Worm (Caenorhabditis elegans) whole organism, young adult: ENCODE results near the gene tatn-1.

Experiments used
- B0019.2 ChIP-seq: fragments of 200-800 bp; sonication (Bioruptor generic); conservative IDR thresholded peaks from 2 replicates; pipeline ENCODE4 v1.3.6; 2022; ENCODE audit warnings: missing genetic modification reagents, missing genetic modification characterization, missing compliant biosample characterization
- B0261.1 ChIP-seq: sonication (generic microtip); optimal IDR thresholded peaks from 2 replicates; lab custom pipeline; 2016; ENCODE audit warnings: mild to moderate bottlenecking, missing genetic modification characterization, moderate library complexity, missing compliant biosample characterization
- C06A6.2 ChIP-seq: fragments of 200-800 bp; sonication (Bioruptor generic); conservative IDR thresholded peaks from 2 replicates; pipeline ENCODE4 v1.3.6; 2022; ENCODE audit warnings: missing genetic modification characterization, missing compliant biosample characterization
- C17E4.6 ChIP-seq: fragments of 200-800 bp; sonication (Bioruptor generic); IDR thresholded peaks from 2 replicates; pipeline ENCODE4 v1.3.6; 2022; ENCODE audit warnings: missing genetic modification reagents, missing genetic modification characterization, missing compliant biosample characterization
- D2030.7 ChIP-seq: fragments of 200-800 bp; sonication (Bioruptor generic); IDR thresholded peaks from 2 replicates; pipeline ENCODE4 v1.3.6; 2022; ENCODE audit warnings: missing genetic modification reagents, missing genetic modification characterization, missing compliant biosample characterization
- F22D6.2 ChIP-seq: sonication (generic microtip); optimal IDR thresholded peaks from 2 replicates; lab custom pipeline; 2016; ENCODE audit warnings: mild to moderate bottlenecking, missing genetic modification characterization, missing compliant biosample characterization
- F52B5.7 ChIP-seq: sonication (generic microtip); optimal IDR thresholded peaks from 2 replicates; lab custom pipeline; 2016; ENCODE audit warnings: mild to moderate bottlenecking, missing genetic modification characterization, missing compliant biosample characterization
- K11D2.4 ChIP-seq: fragments of 200-800 bp; sonication (Bioruptor generic); IDR thresholded peaks from 2 replicates; pipeline ENCODE4 v1.3.6; 2022; ENCODE audit warnings: missing genetic modification reagents, missing genetic modification characterization, missing compliant biosample characterization
- K12H6.12 ChIP-seq: fragments of 200-800 bp; sonication (Bioruptor generic); optimal IDR thresholded peaks from 2 replicates; lab custom pipeline; 2018; ENCODE audit warnings: mild to moderate bottlenecking, missing genetic modification characterization, missing compliant biosample characterization
- T26A5.8 ChIP-seq: sonication (generic microtip); optimal IDR thresholded peaks from 2 replicates; lab custom pipeline; 2016; ENCODE audit warnings: missing genetic modification characterization, missing compliant biosample characterization
- Y53G8AR.9 ChIP-seq: fragments of 200-800 bp; sonication (Bioruptor generic); conservative IDR thresholded peaks from 2 replicates; pipeline ENCODE4 v1.3.6; 2022; ENCODE audit warnings: missing genetic modification reagents, missing genetic modification characterization, missing compliant biosample characterization
- Y67H2A.10 ChIP-seq: fragments of 200-800 bp; sonication (Bioruptor generic); conservative IDR thresholded peaks from 2 replicates; pipeline ENCODE4 v1.3.6; 2022; ENCODE audit warnings: missing genetic modification reagents, missing genetic modification characterization, missing compliant biosample characterization
- akir-1 ChIP-seq: fragments of 200-800 bp; sonication (Bioruptor generic); optimal IDR thresholded peaks from 2 replicates; lab custom pipeline; 2018; ENCODE audit warnings: mild to moderate bottlenecking, missing genetic modification characterization, moderate library complexity, missing compliant biosample characterization
- aptf-2 ChIP-seq: fragments of 200-800 bp; sonication (Bioruptor generic); conservative IDR thresholded peaks from 2 replicates; pipeline ENCODE4 v1.3.6; 2022; ENCODE audit warnings: missing genetic modification reagents, missing genetic modification characterization, missing compliant biosample characterization
- atf-7 ChIP-seq: sonication (generic microtip); optimal IDR thresholded peaks from 2 replicates; lab custom pipeline; 2017; ENCODE audit warnings: mild to moderate bottlenecking, missing genetic modification characterization, missing compliant biosample characterization
- athp-1 ChIP-seq: sonication (generic microtip); optimal IDR thresholded peaks from 2 replicates; lab custom pipeline; 2017; ENCODE audit warnings: mild to moderate bottlenecking, missing genetic modification characterization, missing compliant biosample characterization
- bed-1 ChIP-seq: fragments of 200-800 bp; sonication (Bioruptor generic); IDR thresholded peaks from 2 replicates; pipeline ENCODE4 v1.3.6; 2022; ENCODE audit warnings: missing genetic modification reagents, missing genetic modification characterization, missing compliant biosample characterization
- bed-2 ChIP-seq: fragments of 200-800 bp; sonication (Bioruptor generic); IDR thresholded peaks from 2 replicates; pipeline ENCODE4 v1.3.6; 2022; ENCODE audit warnings: missing genetic modification reagents, missing genetic modification characterization, missing compliant biosample characterization
- cebp-2 ChIP-seq: fragments of 200-800 bp; sonication (Bioruptor generic); IDR thresholded peaks from 2 replicates; pipeline ENCODE4 v1.3.6; 2022; ENCODE audit warnings: missing genetic modification characterization, missing compliant biosample characterization
- ceh-40 ChIP-seq: fragments of 200-800 bp; sonication (Bioruptor generic); IDR thresholded peaks from 2 replicates; pipeline ENCODE4 v1.3.6; 2022; ENCODE audit warnings: missing genetic modification characterization, missing compliant biosample characterization
- chd-7 ChIP-seq: sonication (generic microtip); optimal IDR thresholded peaks from 2 replicates; lab custom pipeline; 2016; ENCODE audit warnings: mild to moderate bottlenecking, missing genetic modification characterization, moderate library complexity, missing compliant biosample characterization
- die-1 ChIP-seq: sonication (generic microtip); optimal IDR thresholded peaks from 2 replicates; lab custom pipeline; 2016; ENCODE audit warnings: missing genotype, mild to moderate bottlenecking, missing genetic modification characterization, missing compliant biosample characterization
- dox-1 ChIP-seq: fragments of 200-800 bp; sonication (Bioruptor generic); IDR thresholded peaks from 2 replicates; pipeline ENCODE4 v1.3.6; 2022; ENCODE audit warnings: missing genetic modification reagents, missing genetic modification characterization, missing compliant biosample characterization
- dpl-1 ChIP-seq: fragments of 150-350 bp; optimal IDR thresholded peaks from 2 replicates; lab custom pipeline; 2014; ENCODE audit warnings: missing biosample characterization, missing genetic modification reagents, missing genetic modification characterization
- efl-1 ChIP-seq: fragments of 150-350 bp; optimal IDR thresholded peaks from 2 replicates; lab custom pipeline; 2014; ENCODE audit warnings: missing biosample characterization, missing genetic modification reagents, missing genetic modification characterization
- egl-18 ChIP-seq: fragments of 200-800 bp; sonication (Bioruptor generic); IDR thresholded peaks from 2 replicates; pipeline ENCODE4 v1.3.6; 2022; ENCODE audit warnings: missing genetic modification reagents, missing genetic modification characterization, missing compliant biosample characterization
- egl-44 ChIP-seq: fragments of 200-800 bp; sonication (Bioruptor generic); IDR thresholded peaks from 2 replicates; pipeline ENCODE4 v1.3.6; 2022; ENCODE audit warnings: missing genetic modification reagents, missing genetic modification characterization, missing compliant biosample characterization
- fkh-3 ChIP-seq: sonication (generic microtip); optimal IDR thresholded peaks from 2 replicates; lab custom pipeline; 2016; ENCODE audit warnings: mild to moderate bottlenecking, missing genetic modification characterization, missing compliant biosample characterization
- hlh-12 ChIP-seq: sonication (generic microtip); optimal IDR thresholded peaks from 2 replicates; lab custom pipeline; 2016; ENCODE audit warnings: missing genetic modification characterization, missing compliant biosample characterization
- hmg-20 ChIP-seq: fragments of 200-800 bp; sonication (Bioruptor generic); IDR thresholded peaks from 2 replicates; pipeline ENCODE4 v1.3.6; 2022; ENCODE audit warnings: missing genetic modification reagents, missing genetic modification characterization, missing compliant biosample characterization
- hsf-1 ChIP-seq: fragments of 200-800 bp; sonication (Bioruptor generic); IDR thresholded peaks from 2 replicates; pipeline ENCODE4 v1.3.6; 2022; ENCODE audit warnings: missing genetic modification reagents, missing genetic modification characterization, missing compliant biosample characterization
- lin-26 ChIP-seq: fragments of 200-800 bp; sonication (Bioruptor generic); IDR thresholded peaks from 2 replicates; pipeline ENCODE4 v1.3.6; 2022; ENCODE audit warnings: missing genetic modification reagents, missing genetic modification characterization, missing compliant biosample characterization
- lin-40 ChIP-seq: sonication (generic microtip); optimal IDR thresholded peaks from 2 replicates; lab custom pipeline; 2016; ENCODE audit warnings: missing genetic modification characterization, mild to moderate bottlenecking, missing compliant biosample characterization, missing genotype, missing genetic modification reagents
- lin-54 ChIP-seq: fragments of 200-800 bp; sonication (Bioruptor generic); optimal IDR thresholded peaks from 2 replicates; lab custom pipeline; 2018; ENCODE audit warnings: mild to moderate bottlenecking, missing genetic modification characterization, missing compliant biosample characterization
- madf-10 ChIP-seq: sonication (generic microtip); optimal IDR thresholded peaks from 2 replicates; lab custom pipeline; 2016; ENCODE audit warnings: mild to moderate bottlenecking, missing genetic modification characterization, missing compliant biosample characterization
- madf-3 ChIP-seq: fragments of 200-800 bp; sonication (Bioruptor generic); IDR thresholded peaks from 2 replicates; pipeline ENCODE4 v1.3.6; 2022; ENCODE audit warnings: missing genetic modification reagents, missing genetic modification characterization, missing compliant biosample characterization
- madf-8 ChIP-seq: fragments of 200-800 bp; sonication (Bioruptor generic); conservative IDR thresholded peaks from 2 replicates; pipeline ENCODE4 v1.3.6; 2022; ENCODE audit warnings: missing genetic modification reagents, missing genetic modification characterization, missing compliant biosample characterization
- nhr-179 ChIP-seq: sonication (generic microtip); optimal IDR thresholded peaks from 2 replicates; lab custom pipeline; 2016; ENCODE audit warnings: mild to moderate bottlenecking, missing genetic modification characterization, missing compliant biosample characterization
- nhr-90 ChIP-seq: sonication (generic microtip); optimal IDR thresholded peaks from 2 replicates; lab custom pipeline; 2016; ENCODE audit warnings: missing genotype, mild to moderate bottlenecking, missing genetic modification characterization, missing compliant biosample characterization
- pha-4 ChIP-seq: fragments of 150-350 bp; sonication (generic microtip); optimal IDR thresholded peaks from 2 replicates; lab custom pipeline; 2014; ENCODE audit warnings: missing biosample characterization, missing genetic modification reagents, missing genetic modification characterization
- snpc-1.1 ChIP-seq: sonication (generic microtip); optimal IDR thresholded peaks from 2 replicates; lab custom pipeline; 2017; ENCODE audit warnings: missing genetic modification characterization, mild to moderate bottlenecking, missing compliant biosample characterization, antibody characterized with exemption, moderate library complexity, missing genotype, missing genetic modification reagents; ENCODE audit not compliant: insufficient read depth
- snpc-1.3 ChIP-seq: sonication (generic microtip); optimal IDR thresholded peaks from 2 replicates; lab custom pipeline; 2017; ENCODE audit warnings: missing genetic modification characterization, mild to moderate bottlenecking, missing compliant biosample characterization, antibody characterized with exemption, moderate library complexity, missing genotype, missing genetic modification reagents; ENCODE audit not compliant: insufficient read depth
- ztf-18 ChIP-seq: sonication (generic microtip); optimal IDR thresholded peaks from 2 replicates; lab custom pipeline; 2016; ENCODE audit warnings: missing genotype, mild to moderate bottlenecking, missing genetic modification characterization, missing compliant biosample characterization
- ztf-25 ChIP-seq: fragments of 200-800 bp; sonication (Bioruptor generic); IDR thresholded peaks from 2 replicates; pipeline ENCODE4 v1.3.6; 2022; ENCODE audit warnings: missing genetic modification reagents, missing genetic modification characterization, missing compliant biosample characterization

Gene tatn-1

ce11 chrX:14792315-14793197 lies 1.7 kb downstream of the tatn-1 start (continued):
- TF ChIP-seq fkh-3 (tag; lab: Kevin White, UChicago) (no peak), F22D6.2 (tag; lab: Kevin White, UChicago) (no peak), C06A6.2 (GFP tag; lab: Robert Waterston, UW) (no peak)

ce11 chrX:14793198-14793747 lies 2.5 kb downstream of the tatn-1 start, which contains the start of gene sprr-2:
Gene sprr-2, plus strand, starts transcription at chrX:14793445.
- TF ChIP-seq B0261.1 (tag; lab: Kevin White, UChicago) (no peak), lin-40 (tag; lab: Kevin White, UChicago) (peak; percentile 0), ceh-40 (GFP tag; lab: Robert Waterston, UW) (no peak), aptf-2 (GFP tag; lab: Robert Waterston, UW) (no peak), atf-7 (tag; lab: Kevin White, UChicago) (peak; percentile 58), chd-7 (tag; lab: Kevin White, UChicago) (no peak), K11D2.4 (GFP tag; lab: Robert Waterston, UW) (no peak), Y67H2A.10 (GFP tag; lab: Robert Waterston, UW) (no peak), bed-1 (GFP tag; lab: Robert Waterston, UW) (no peak), hsf-1 (GFP tag; lab: Robert Waterston, UW) (no peak), hlh-12 (tag; lab: Kevin White, UChicago) (no peak), K12H6.12 (tag; lab: Kevin White, UChicago) (no peak), die-1 (tag; lab: Kevin White, UChicago) (no peak), lin-26 (no peak), fkh-3 (tag; lab: Kevin White, UChicago) (no peak), dox-1 (GFP tag; lab: Robert Waterston, UW) (no peak), T26A5.8 (tag; lab: Kevin White, UChicago) (no peak), snpc-1.3 (tag; lab: Kevin White, UChicago) (no peak), nhr-179 (no peak), dpl-1 (no peak), madf-3 (0 out of 2 replicates have a peak, but pooled peaks have one; percentile 42), athp-1 (tag; lab: Kevin White, UChicago) (no peak), hmg-20 (GFP tag; lab: Robert Waterston, UW) (no peak), Y53G8AR.9 (GFP tag; lab: Robert Waterston, UW) (0 out of 2 replicates have a peak, but pooled peaks have one; percentile 28), madf-10 (no peak)

ce11 chrX:14794170-14794569 lies 3.4 kb downstream of the tatn-1 start:
- TF ChIP-seq madf-8 (GFP tag; lab: Robert Waterston, UW), result no peak
- TF ChIP-seq snpc-1.1 (tag; lab: Kevin White, UChicago), result no peak
- no peak for TF ChIP-seq ztf-18 (tag; lab: Kevin White, UChicago)
- TF ChIP-seq C17E4.6 (GFP tag; lab: Robert Waterston, UW), result no peak
- TF ChIP-seq egl-18 (GFP tag; lab: Robert Waterston, UW), result no peak
- TF ChIP-seq ceh-40 (GFP tag; lab: Robert Waterston, UW), result no peak
- no peak for TF ChIP-seq bed-2
- no peak for TF ChIP-seq F52B5.7 (tag; lab: Kevin White, UChicago)
- no peak for TF ChIP-seq nhr-179
- TF ChIP-seq madf-10, result no peak
- TF ChIP-seq cebp-2, result no peak
- TF ChIP-seq lin-54 (GFP tag; lab: Kevin White, UChicago), result no peak
- TF ChIP-seq pha-4 (tag; lab: Kevin White, UChicago), result no peak
- no peak for TF ChIP-seq efl-1
- no peak for TF ChIP-seq akir-1 (GFP tag; lab: Kevin White, UChicago)
- no peak for TF ChIP-seq D2030.7 (GFP tag; lab: Robert Waterston, UW)
- no peak for TF ChIP-seq B0019.2 (GFP tag; lab: Robert Waterston, UW)
- no peak for TF ChIP-seq egl-44 (GFP tag; lab: Robert Waterston, UW)
- no peak for TF ChIP-seq nhr-90
- TF ChIP-seq ztf-25 (GFP tag; lab: Robert Waterston, UW), result no peak
- TF ChIP-seq, all 124 proteins: peak for 0
